Worm (Caenorhabditis elegans) whole organism, mixed stage, embryonic: ENCODE results near the gene nep-11.

Experiments used
- ceh-39 ChIP-seq: fragments of 150-350 bp; optimal IDR thresholded peaks from 2 replicates; lab custom pipeline; 2014; ENCODE audit warnings: missing biosample characterization, missing genetic modification characterization
- ceh-83 ChIP-seq: fragments of 200-800 bp; sonication (Bioruptor generic); optimal IDR thresholded peaks from 2 replicates; lab custom pipeline; 2018; ENCODE audit warnings: mild to moderate bottlenecking, missing genetic modification characterization, missing compliant biosample characterization
- ces-1 ChIP-seq: fragments of 150-350 bp; optimal IDR thresholded peaks from 2 replicates; lab custom pipeline; 2014; ENCODE audit warnings: missing biosample characterization, missing genetic modification reagents, missing genetic modification characterization
- lin-13 ChIP-seq: fragments of 150-350 bp; optimal IDR thresholded peaks from 2 replicates; lab custom pipeline; 2014; ENCODE audit warnings: missing biosample characterization, missing genetic modification characterization
- nhr-12 ChIP-seq: fragments of 150-350 bp; optimal IDR thresholded peaks from 2 replicates; lab custom pipeline; 2014; ENCODE audit warnings: missing biosample characterization, missing genetic modification characterization
- nhr-237 ChIP-seq: fragments of 150-350 bp; optimal IDR thresholded peaks from 2 replicates; lab custom pipeline; 2014; ENCODE audit warnings: missing biosample characterization, missing genetic modification characterization
- nhr-76 ChIP-seq: sonication (generic microtip); optimal IDR thresholded peaks from 2 replicates; lab custom pipeline; 2017; ENCODE audit warnings: missing biosample characterization, missing genetic modification characterization
- pha-4 ChIP-seq: fragments of 150-350 bp; optimal IDR thresholded peaks from 2 replicates; lab custom pipeline; 2018; ENCODE audit warnings: missing biosample characterization, missing genetic modification reagents, missing genetic modification characterization
- snpc-4 ChIP-seq: fragments of 150-350 bp; optimal IDR thresholded peaks from 2 replicates; lab custom pipeline; 2014; ENCODE audit warnings: missing biosample characterization, missing genetic modification characterization
- unc-39 ChIP-seq: fragments of 150-350 bp; optimal IDR thresholded peaks from 2 replicates; lab custom pipeline; 2014; ENCODE audit warnings: missing biosample characterization, missing genetic modification characterization
- unc-62 ChIP-seq: fragments of 150-350 bp; optimal IDR thresholded peaks from 2 replicates; lab custom pipeline; 2014; ENCODE audit warnings: missing biosample characterization, missing genetic modification reagents, missing genetic modification characterization
- ztf-11 ChIP-seq: fragments of 150-350 bp; optimal IDR thresholded peaks from 2 replicates; lab custom pipeline; 2014; ENCODE audit warnings: missing biosample characterization, missing genetic modification characterization

ce11 chrII:3403535-3403934 is 21.8 kb downstream of the nep-11 start, which contains the start of gene nep-8:
- TF ChIP-seq lin-13 (no peak), unc-39 (no peak), ztf-11 (no peak), snpc-4 (no peak), pha-4 (no peak), nhr-12 (no peak), nhr-237 (tag; lab: Kevin White, UChicago) (no peak), nhr-76 (no peak), unc-62 (GFP tag; lab: Kevin White, UChicago) (no peak), ces-1 (GFP tag; lab: Kevin White, UChicago) (no peak), ceh-83 (GFP tag; lab: Kevin White, UChicago) (no peak), ceh-39 (tag; lab: Kevin White, UChicago) (no peak)
